Fruit fly (Drosophila melanogaster) whole organism, embryonic: ENCODE results near the gene CG14286.

ENCODE experiments used
- Atf3 ChIP-seq: fragments of 200-800 bp; sonication (Bioruptor generic); optimal IDR thresholded peaks from 3 replicates; lab custom pipeline; 2016; ENCODE audit warnings: missing biosample characterization, missing genetic modification characterization
- B-H1 ChIP-seq: fragments of 200-800 bp; sonication (Bioruptor generic); IDR thresholded peaks from 3 replicates; pipeline ENCODE4 v1.3.6; 2022; ENCODE audit warnings: missing biosample characterization, missing genetic modification characterization
- CG10209 ChIP-seq: fragments of 200-800 bp; sonication (Bioruptor generic); optimal IDR thresholded peaks from 3 replicates; lab custom pipeline; 2017; ENCODE audit warnings: missing biosample characterization, mild to moderate bottlenecking, missing genetic modification characterization, missing genetic modification reagents
- CG10959 ChIP-seq: fragments of 200-800 bp; sonication (Bioruptor generic); IDR thresholded peaks from 2 replicates; pipeline ENCODE4 v1.3.6; 2022; ENCODE audit warnings: missing biosample characterization, missing genetic modification characterization
- CG11247 ChIP-seq: fragments of 200-800 bp; sonication (Bioruptor generic); IDR thresholded peaks from 2 replicates; pipeline ENCODE4 v1.3.6; 2022; ENCODE audit warnings: missing biosample characterization, missing genetic modification characterization
- CG12236 ChIP-seq: fragments of 200-800 bp; sonication (Bioruptor generic); optimal IDR thresholded peaks from 2 replicates; lab custom pipeline; 2016; ENCODE audit warnings: missing biosample characterization, missing genetic modification characterization
- CG13296 ChIP-seq: fragments of 200-800 bp; sonication (Bioruptor generic); optimal IDR thresholded peaks from 3 replicates; lab custom pipeline; 2018; ENCODE audit warnings: missing biosample characterization, mild to moderate bottlenecking, missing genetic modification characterization
- CG14441 ChIP-seq: fragments of 200-800 bp; sonication (Bioruptor generic); IDR thresholded peaks from 2 replicates; pipeline ENCODE4 v1.3.6; 2022; ENCODE audit warnings: missing biosample characterization, missing genetic modification characterization
- CG14667 ChIP-seq: fragments of 200-800 bp; sonication (Bioruptor generic); IDR thresholded peaks from 2 replicates; pipeline ENCODE4 v1.3.6; 2022; ENCODE audit warnings: missing biosample characterization, missing genetic modification characterization
- CG15601 ChIP-seq: fragments of 200-800 bp; sonication (Bioruptor generic); optimal IDR thresholded peaks from 3 replicates; lab custom pipeline; 2019; ENCODE audit warnings: missing biosample characterization, mild to moderate bottlenecking, missing genetic modification characterization, moderate library complexity
- CG15696 ChIP-seq: fragments of 200-800 bp; sonication (Bioruptor generic); optimal IDR thresholded peaks from 2 replicates; lab custom pipeline; 2019; ENCODE audit warnings: missing biosample characterization, mild to moderate bottlenecking, missing genetic modification characterization, moderate library complexity
- CG17328 ChIP-seq: fragments of 200-800 bp; sonication (Bioruptor generic); IDR thresholded peaks from 2 replicates; pipeline ENCODE4 v1.3.6; 2022; ENCODE audit warnings: missing biosample characterization, missing genetic modification characterization
- CG18011 ChIP-seq: fragments of 200-800 bp; sonication (Bioruptor generic); optimal IDR thresholded peaks from 2 replicates; lab custom pipeline; 2017; ENCODE audit warnings: missing biosample characterization, missing genetic modification characterization, mild to moderate bottlenecking, moderate library complexity, missing genotype
- CG2129 ChIP-seq: fragments of 200-800 bp; sonication (Bioruptor generic); IDR thresholded peaks from 2 replicates; pipeline ENCODE4 v1.3.6; 2022; ENCODE audit warnings: missing biosample characterization, missing genetic modification characterization; ENCODE audit not compliant: partially characterized antibody
- CG4282 ChIP-seq: fragments of 200-800 bp; sonication (Bioruptor generic); optimal IDR thresholded peaks from 2 replicates; lab custom pipeline; 2016; ENCODE audit warnings: missing biosample characterization, missing genetic modification characterization
- CG43689 ChIP-seq: fragments of 200-800 bp; sonication (Bioruptor generic); IDR thresholded peaks from 2 replicates; pipeline ENCODE4 v1.3.6; 2022; ENCODE audit warnings: missing biosample characterization, missing genetic modification characterization
- CG4617 ChIP-seq: fragments of 200-800 bp; sonication (Bioruptor generic); optimal IDR thresholded peaks from 3 replicates; lab custom pipeline; 2016; ENCODE audit warnings: missing biosample characterization, missing genetic modification characterization, borderline replicate concordance
- CG6689 ChIP-seq: fragments of 200-800 bp; sonication (Bioruptor generic); IDR thresholded peaks from 2 replicates; pipeline ENCODE4 v1.3.6; 2022; ENCODE audit warnings: missing biosample characterization, missing genetic modification characterization
- CG7745 ChIP-seq: fragments of 200-800 bp; sonication (Bioruptor generic); optimal IDR thresholded peaks from 2 replicates; lab custom pipeline; 2018; ENCODE audit warnings: missing biosample characterization, mild to moderate bottlenecking, missing genetic modification characterization, moderate library complexity
- CG9932 ChIP-seq: fragments of 200-800 bp; sonication (Bioruptor generic); IDR thresholded peaks from 2 replicates; pipeline ENCODE4 v1.3.6; 2022; ENCODE audit warnings: missing biosample characterization, missing genetic modification characterization
- Dp ChIP-seq: fragments of 200-800 bp; sonication (Bioruptor generic); optimal IDR thresholded peaks from 2 replicates; lab custom pipeline; 2018; ENCODE audit warnings: missing biosample characterization, mild to moderate bottlenecking, missing genetic modification characterization, moderate library complexity
- HLH3B ChIP-seq: fragments of 200-800 bp; sonication (Bioruptor generic); IDR thresholded peaks from 2 replicates; pipeline ENCODE4 v1.3.6; 2022; ENCODE audit warnings: missing biosample characterization, missing genetic modification characterization
- HmgZ ChIP-seq: fragments of 200-800 bp; sonication (Bioruptor generic); optimal IDR thresholded peaks from 2 replicates; lab custom pipeline; 2018; ENCODE audit warnings: missing biosample characterization, mild to moderate bottlenecking, missing genetic modification characterization
- Hr51 ChIP-seq, 2 experiments: fragments of 200-800 bp; sonication (Bioruptor generic); optimal IDR thresholded peaks; 2 replicates in 1 of 2; 3 replicates in 1 of 2; lab custom pipeline; 2016 to 2018; ENCODE audit warnings: missing biosample characterization in 2 of 2, missing genetic modification characterization in 2 of 2, mild to moderate bottlenecking in 1 of 2, moderate library complexity in 1 of 2
- Max ChIP-seq: fragments of 200-800 bp; sonication (Bioruptor generic); optimal IDR thresholded peaks from 2 replicates; lab custom pipeline; 2016; ENCODE audit warnings: missing biosample characterization, mild to moderate bottlenecking, missing genetic modification characterization
- Med ChIP-seq: fragments of 200-800 bp; sonication (Bioruptor generic); peaks from one replicate; lab custom pipeline; 2016; ENCODE audit warnings: missing biosample characterization, missing genetic modification characterization, mild to moderate bottlenecking, inconsistent platforms, moderate library complexity
- NFAT ChIP-seq: fragments of 200-800 bp; sonication (Bioruptor generic); IDR thresholded peaks from 2 replicates; pipeline ENCODE4 v1.3.6; 2022; ENCODE audit warnings: missing biosample characterization, missing genetic modification characterization
- Oaz ChIP-seq: fragments of 200-800 bp; sonication (Bioruptor generic); IDR thresholded peaks from 2 replicates; pipeline ENCODE4 v1.3.6; 2022; ENCODE audit warnings: missing biosample characterization, missing genetic modification characterization
- YL-1 ChIP-seq: fragments of 200-800 bp; sonication (Bioruptor generic); optimal IDR thresholded peaks from 3 replicates; lab custom pipeline; 2017; ENCODE audit warnings: missing biosample characterization, mild to moderate bottlenecking, missing genetic modification characterization
- ab ChIP-seq: fragments of 200-800 bp; sonication (Bioruptor generic); optimal IDR thresholded peaks from 2 replicates; lab custom pipeline; 2016; ENCODE audit warnings: missing biosample characterization, missing genetic modification characterization
- cas ChIP-seq: fragments of 200-800 bp; sonication (Bioruptor generic); IDR thresholded peaks from 2 replicates; pipeline ENCODE4 v1.3.6; 2022; ENCODE audit warnings: missing biosample characterization, missing genetic modification characterization
- ci ChIP-seq: fragments of 200-800 bp; sonication (Bioruptor generic); IDR thresholded peaks from 3 replicates; pipeline ENCODE4 v1.3.6; 2022; ENCODE audit warnings: missing biosample characterization, missing genetic modification characterization
- disco-r ChIP-seq: fragments of 200-800 bp; sonication (Bioruptor generic); optimal IDR thresholded peaks from 2 replicates; lab custom pipeline; 2016; ENCODE audit warnings: missing biosample characterization, missing genetic modification characterization
- ewg ChIP-seq: fragments of 200-800 bp; sonication (Bioruptor generic); optimal IDR thresholded peaks from 3 replicates; lab custom pipeline; 2017; ENCODE audit warnings: mild to moderate bottlenecking, missing biosample characterization, missing genetic modification reagents, missing genetic modification characterization
- grau ChIP-seq: fragments of 200-800 bp; optimal IDR thresholded peaks from 3 replicates; lab custom pipeline; 2019; ENCODE audit warnings: missing biosample characterization, mild to moderate bottlenecking, missing genetic modification characterization, moderate library complexity
- gsb ChIP-seq: fragments of 200-800 bp; sonication (Bioruptor generic); IDR thresholded peaks from 2 replicates; pipeline ENCODE4 v1.3.6; 2022; ENCODE audit warnings: missing biosample characterization, missing genetic modification characterization
- her ChIP-seq: fragments of 200-800 bp; sonication (Bioruptor generic); optimal IDR thresholded peaks from 2 replicates; lab custom pipeline; 2016; ENCODE audit warnings: missing biosample characterization, missing genetic modification characterization
- lab ChIP-seq: fragments of 200-800 bp; sonication (Bioruptor generic); optimal IDR thresholded peaks from 3 replicates; lab custom pipeline; 2017; ENCODE audit warnings: missing biosample characterization, missing genetic modification characterization, mild to moderate bottlenecking, moderate library complexity, missing genetic modification reagents
- lbe ChIP-seq: fragments of 200-800 bp; sonication (Bioruptor generic); optimal IDR thresholded peaks from 2 replicates; lab custom pipeline; 2016; ENCODE audit warnings: missing biosample characterization, mild to moderate bottlenecking, missing genetic modification characterization
- mld ChIP-seq: fragments of 200-800 bp; sonication (Bioruptor generic); IDR thresholded peaks from 3 replicates; pipeline ENCODE4 v1.3.6; 2022; ENCODE audit warnings: missing biosample characterization, missing genetic modification characterization; ENCODE audit not compliant: partially characterized antibody
- pan ChIP-seq, 4 experiments: fragments of >200 bp in 3 of 4; fragments of 200-800 bp in 1 of 4; sonication (Bioruptor generic) in 1 of 4; optimal IDR thresholded peaks in 3 of 4; IDR thresholded peaks in 1 of 4; 2 replicates each; pipeline versions ENCODE4 v1.3.6 to Lab custom; 2017 to 2022; ENCODE audit warnings: missing biosample characterization in 2 of 4, missing genetic modification characterization in 2 of 4, mixed read lengths in 1 of 4
- pnt ChIP-seq: fragments of 200-800 bp; sonication (Bioruptor generic); optimal IDR thresholded peaks from 3 replicates; lab custom pipeline; 2016; ENCODE audit warnings: missing biosample characterization, missing genetic modification characterization
- psq ChIP-seq: fragments of 200-800 bp; sonication (Bioruptor generic); optimal IDR thresholded peaks from 2 replicates; lab custom pipeline; 2017; ENCODE audit warnings: missing biosample characterization, missing genetic modification characterization
- repo ChIP-seq: fragments of 200-800 bp; sonication (Bioruptor generic); optimal IDR thresholded peaks from 2 replicates; lab custom pipeline; 2016; ENCODE audit warnings: missing biosample characterization, missing genetic modification characterization
- slp2 ChIP-seq: fragments of 200-800 bp; sonication (Bioruptor generic); optimal IDR thresholded peaks from 2 replicates; lab custom pipeline; 2016; ENCODE audit warnings: missing biosample characterization, missing genetic modification characterization
- so ChIP-seq: fragments of 200-800 bp; sonication (Bioruptor generic); IDR thresholded peaks from 3 replicates; pipeline ENCODE4 v1.3.6; 2022; ENCODE audit warnings: missing biosample characterization, missing genetic modification characterization
- sob ChIP-seq: fragments of 200-800 bp; sonication (Bioruptor generic); IDR thresholded peaks from 2 replicates; pipeline ENCODE4 v1.3.6; 2022; ENCODE audit warnings: missing biosample characterization, missing genetic modification characterization
- stc ChIP-seq: fragments of 200-800 bp; sonication (Bioruptor generic); IDR thresholded peaks from 2 replicates; pipeline ENCODE4 v1.3.6; 2022; ENCODE audit warnings: missing biosample characterization, missing genetic modification characterization
- tgo ChIP-seq: fragments of 200-800 bp; sonication (Bioruptor generic); IDR thresholded peaks from 3 replicates; pipeline ENCODE4 v1.3.6; 2022; ENCODE audit warnings: missing biosample characterization, missing genetic modification characterization
- tup ChIP-seq: fragments of 200-800 bp; sonication (Bioruptor generic); optimal IDR thresholded peaks from 2 replicates; lab custom pipeline; 2016; ENCODE audit warnings: missing biosample characterization, mild to moderate bottlenecking, missing genetic modification characterization, moderate library complexity

CG14286 gene

DNA sequence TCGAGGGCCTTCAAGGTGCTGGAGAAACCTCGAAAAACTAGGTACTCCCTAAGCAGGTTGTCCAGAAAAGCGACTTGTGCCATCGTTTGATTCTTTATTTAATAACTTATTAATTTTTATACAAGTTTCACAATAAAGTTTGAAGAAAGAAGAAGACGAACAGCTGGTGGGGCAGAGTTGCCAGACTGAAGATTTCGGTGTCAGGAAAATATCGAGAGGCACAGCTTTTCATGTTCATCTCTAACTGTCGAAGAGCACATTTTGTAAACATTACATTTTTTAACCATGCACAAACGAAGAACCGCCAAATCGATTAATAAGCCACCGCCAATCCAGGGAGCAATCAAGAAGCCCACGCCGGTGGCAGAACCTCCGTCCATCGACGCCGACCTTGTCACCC is at the start of gene CG14286, which contains the start of gene CG6005 (continued):
- TF ChIP-seq CG43689 (GFP tag; lab: Robert Waterston, UW) (0 out of 2 replicates have a peak, but pooled peaks have one; percentile 8), CG17328 (peak; percentile 60), CG6689 (GFP tag; lab: Robert Waterston, UW) (peak; percentile 32; the same call in 1 of the 2 replicates), CG14441 (GFP tag; lab: Robert Waterston, UW) (peak; percentile 58; the same call in 1 of the 2 replicates), Oaz (GFP tag; lab: Robert Waterston, UW) (no peak), lab (GFP tag; lab: Kevin White, UChicago) (no peak), CG4282 (peak; percentile 21), gsb (GFP tag; lab: Robert Waterston, UW) (0 out of 2 replicates have a peak, but pooled peaks have one; percentile 27), CG15696 (no peak), CG4617 (GFP tag; lab: Kevin White, UChicago) (peak; percentile 97), CG9932 (GFP tag; lab: Robert Waterston, UW) (peak; percentile 93), HLH3B (peak; percentile 37; the same call in 1 of the 2 replicates), CG12236 (no peak), CG7745 (tag; lab: Kevin White, UChicago) (no peak), ci (GFP tag; lab: Robert Waterston, UW) (peak; percentile 87), YL-1 (GFP tag; lab: Kevin White, UChicago) (peak; percentile 80), tgo (GFP tag; lab: Robert Waterston, UW) (peak; percentile 73), cas (GFP tag; lab: Robert Waterston, UW) (peak; percentile 49; the same call in 1 of the 2 replicates), B-H1 (peak; percentile 36; the same call in 1 of the 3 replicates), ewg (GFP tag; lab: Kevin White, UChicago) (peak; percentile 26), CG10209 (peak; percentile 1), Dp (GFP tag; lab: Kevin White, UChicago) (peak; percentile 59), disco-r (GFP tag; lab: Kevin White, UChicago) (peak; percentile 31), CG15601 (peak; percentile 42), HmgZ (tag; lab: Kevin White, UChicago) (peak; percentile 80), lbe (GFP tag; lab: Kevin White, UChicago) (no peak), so (0 out of 3 replicates have a peak, but pooled peaks have one; percentile 47), psq (GFP tag; lab: Kevin White, UChicago) (peak; percentile 2), mld (GFP tag; lab: Robert Waterston, UW) (peak; percentile 53; the same call in 1 of the 3 replicates), CG11247 (GFP tag; lab: Robert Waterston, UW) (peak; percentile 62; the same call in 1 of the 2 replicates), CG2129 (GFP tag; lab: Robert Waterston, UW) (peak; percentile 42; the same call in 1 of the 2 replicates), Med (GFP tag; lab: Kevin White, UChicago) (peak; percentile 95), repo (no peak), pan (optimal IDR thresholded peaks at IDR 0.05; lab: Kevin White, UChicago) (no peak), pan (GFP tag; optimal IDR thresholded peaks at IDR 0.05 in 1 of 2, IDR thresholded peaks at IDR 0.05 in 1 of 2) (peak in 1 of 2 experiments; percentile 75), grau (tag; lab: Kevin White, UChicago) (peak; percentile 52), pnt (no peak), slp2 (GFP tag; lab: Kevin White, UChicago) (peak; percentile 19), CG14667 (peak; percentile 53), ab (no peak), CG10959 (GFP tag; lab: Robert Waterston, UW) (no peak), tup (GFP tag; lab: Kevin White, UChicago) (peak; percentile 34), her (peak; percentile 48), stc (GFP tag; lab: Robert Waterston, UW) (0 out of 2 replicates have a peak, but pooled peaks have one; percentile 32), Max (GFP tag; lab: Kevin White, UChicago) (peak; percentile 25), sob (GFP tag; lab: Robert Waterston, UW) (peak; percentile 83), CG18011 (GFP tag; lab: Kevin White, UChicago) (peak; percentile 40), Hr51 (GFP tag; optimal IDR thresholded peaks at IDR 0.05; lab: Kevin White, UChicago) (peak; percentile 19 to 72), Atf3 (GFP tag; lab: Kevin White, UChicago) (no peak), NFAT (GFP tag; lab: Robert Waterston, UW) (peak; percentile 92), CG13296 (GFP tag; lab: Kevin White, UChicago) (peak; percentile 6)
